Worm (Caenorhabditis elegans) whole organism, L4/young adult: Measurements from ENCODE around the gene unc-25.
A peak's percentile ranks its signal among the peaks of the same experiment; 100 is the strongest.

Experiments
- W03F9.2 ChIP-seq: fragments of 150-350 bp; optimal IDR thresholded peaks from 2 replicates; lab custom pipeline; 2014; ENCODE audit warnings: missing biosample characterization, missing genetic modification characterization
- him-1 ChIP-seq: sonication (generic microtip); optimal IDR thresholded peaks from 2 replicates; lab custom pipeline; 2016; ENCODE audit warnings: missing genotype, missing genetic modification reagents, missing genetic modification characterization, missing compliant biosample characterization

DNA sequence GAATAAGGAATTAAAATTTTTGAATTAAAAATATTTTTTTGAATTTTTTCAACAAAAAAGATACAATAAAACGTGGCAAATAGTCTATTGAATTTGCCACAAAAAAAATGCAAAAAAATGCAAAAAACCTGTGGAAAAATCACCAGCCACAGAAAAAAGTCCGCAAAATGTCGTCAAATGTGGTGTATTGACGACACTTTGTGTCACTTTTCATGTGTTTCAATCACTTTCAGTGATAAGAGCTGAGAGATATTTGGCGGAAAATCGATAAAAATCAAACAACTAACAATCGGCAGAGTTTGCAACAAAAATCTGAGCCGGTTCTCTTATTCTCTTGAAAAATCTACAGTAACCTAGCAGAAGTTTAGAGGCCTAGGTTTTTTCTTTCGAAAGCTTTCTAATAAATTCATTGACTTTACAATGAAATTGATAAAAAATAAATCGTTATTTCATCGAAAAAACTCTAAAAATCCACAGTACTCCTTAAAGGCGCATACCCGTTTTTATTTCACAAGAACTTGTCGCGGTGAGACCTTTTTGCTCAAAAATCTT is 29.5 kb downstream of the unc-25 start:
- TF ChIP-seq him-1 (tag; lab: Kevin White, UChicago), result no peak
- TF ChIP-seq W03F9.2, result peak; percentile 10
